Fruit fly (Drosophila melanogaster): Measurements from ENCODE around the gene ImpE1.

The ImpE1 gene

dm6 chr3L:8347346-8347745 lies 24.9 kb upstream of the ImpE1 start:
- no peak for TF ChIP-seq CG10348 (GFP tag; IDR thresholded peaks at IDR 0.05)
- no peak for TF ChIP-seq CG15710 (tag; optimal IDR thresholded peaks at IDR 0.05)
- TF ChIP-seq Pif1A (GFP tag; optimal IDR thresholded peaks at IDR 0.05): no peak
- TF ChIP-seq CG32121 (GFP tag; IDR thresholded peaks at IDR 0.05): no peak
- TF ChIP-seq CG9948 (tag; optimal IDR thresholded peaks at IDR 0.05): no peak
- TF ChIP-seq fd96Ca (GFP tag; IDR thresholded peaks at IDR 0.05): no peak
- no peak for TF ChIP-seq gl (tag; optimal IDR thresholded peaks at IDR 0.05)
- no peak for TF ChIP-seq CG13204 (GFP tag; optimal IDR thresholded peaks at IDR 0.05)
- no peak for TF ChIP-seq D1 (tag; optimal IDR thresholded peaks at IDR 0.05)
- TF ChIP-seq CG34367 (tag; optimal IDR thresholded peaks at IDR 0.05): no peak
- no peak for TF ChIP-seq CG4496 (GFP tag; IDR thresholded peaks at IDR 0.05)
- TF ChIP-seq Pif1B (GFP tag; optimal IDR thresholded peaks at IDR 0.05): no peak

- TF ChIP-seq Pif1B (GFP tag; optimal IDR thresholded peaks at IDR 0.05) (no peak), D1 (tag; optimal IDR thresholded peaks at IDR 0.05) (no peak), CG32121 (GFP tag; IDR thresholded peaks at IDR 0.05) (no peak), CG8159 (tag; optimal IDR thresholded peaks at IDR 0.05) (no peak), CG13204 (GFP tag; optimal IDR thresholded peaks at IDR 0.05) (no peak), CG15710 (tag; optimal IDR thresholded peaks at IDR 0.05) (no peak)
Measured at dm6 chr3L:8356196-8356595, 16.0 kb upstream of the ImpE1 start, which contains the start of gene Culd. Gene Culd, minus strand, starts transcription at chr3L:8356296.

- TF ChIP-seq EcR (GFP tag; optimal IDR thresholded peaks at IDR 0.05) (no peak), CG32121 (GFP tag; IDR thresholded peaks at IDR 0.05) (no peak), CG12605 (GFP tag; IDR thresholded peaks at IDR 0.05) (no peak), CG15710 (tag; optimal IDR thresholded peaks at IDR 0.05) (no peak), CG13204 (GFP tag; optimal IDR thresholded peaks at IDR 0.05) (no peak), CG14655 (GFP tag; optimal IDR thresholded peaks at IDR 0.05) (no peak), Ets98B (GFP tag; IDR thresholded peaks at IDR 0.05) (no peak), rn (GFP tag; IDR thresholded peaks at IDR 0.05) (no peak), CG8301 (tag; optimal IDR thresholded peaks at IDR 0.05) (no peak), fd96Ca (GFP tag; IDR thresholded peaks at IDR 0.05) (no peak), CG4496 (GFP tag; IDR thresholded peaks at IDR 0.05) (no peak), CG8159 (tag; optimal IDR thresholded peaks at IDR 0.05) (peak; percentile 73), Pif1A (GFP tag; optimal IDR thresholded peaks at IDR 0.05) (no peak), D1 (tag; optimal IDR thresholded peaks at IDR 0.05) (no peak), CG17806 (tag; optimal IDR thresholded peaks at IDR 0.05) (peak; percentile 53), Pif1B (GFP tag; optimal IDR thresholded peaks at IDR 0.05) (no peak), CG34367 (tag; optimal IDR thresholded peaks at IDR 0.05) (peak; percentile 43), CG10348 (GFP tag; IDR thresholded peaks at IDR 0.05) (no peak), CG9948 (tag; optimal IDR thresholded peaks at IDR 0.05) (no peak), Snoo (tag; optimal IDR thresholded peaks at IDR 0.05) (peak; percentile 55), gl (tag; optimal IDR thresholded peaks at IDR 0.05) (no peak)
Measured at dm6 chr3L:8358138-8358537, 14.1 kb upstream of the ImpE1 start.

dm6 chr3L:8358776-8359455 lies 13.3 kb upstream of the ImpE1 start:
- no peak for TF ChIP-seq CG14655 (GFP tag; optimal IDR thresholded peaks at IDR 0.05)
- peak; percentile 49; the same call in 1 of the 2 replicates for TF ChIP-seq CG12605 (GFP tag; IDR thresholded peaks at IDR 0.05)
- TF ChIP-seq CG34367 (tag; optimal IDR thresholded peaks at IDR 0.05): no peak

- TF ChIP-seq CG9948 (tag; optimal IDR thresholded peaks at IDR 0.05) (peak; percentile 36), CG17806 (tag; optimal IDR thresholded peaks at IDR 0.05) (peak; percentile 41), Pif1A (GFP tag; optimal IDR thresholded peaks at IDR 0.05) (peak; percentile 3), CG13204 (GFP tag; optimal IDR thresholded peaks at IDR 0.05) (peak; percentile 61), fd96Ca (GFP tag; IDR thresholded peaks at IDR 0.05) (peak; percentile 45; the same call in 1 of the 3 replicates), Pif1B (GFP tag; optimal IDR thresholded peaks at IDR 0.05) (no peak), CG15710 (tag; optimal IDR thresholded peaks at IDR 0.05) (peak; percentile 55), CG8159 (tag; optimal IDR thresholded peaks at IDR 0.05) (peak; percentile 52), Snoo (tag; optimal IDR thresholded peaks at IDR 0.05) (no peak), CG34367 (tag; optimal IDR thresholded peaks at IDR 0.05) (peak; percentile 63), CG12605 (GFP tag; IDR thresholded peaks at IDR 0.05) (peak; percentile 81), Ets98B (GFP tag; IDR thresholded peaks at IDR 0.05) (peak; percentile 26; the same call in 1 of the 2 replicates), CG10348 (GFP tag; IDR thresholded peaks at IDR 0.05) (no peak), gl (tag; optimal IDR thresholded peaks at IDR 0.05) (peak; percentile 84), CG8301 (tag; optimal IDR thresholded peaks at IDR 0.05) (peak; percentile 53), rn (GFP tag; IDR thresholded peaks at IDR 0.05) (0 out of 2 replicates have a peak, but pooled peaks have one; percentile 26), CG14655 (GFP tag; optimal IDR thresholded peaks at IDR 0.05) (peak; percentile 56), CG32121 (GFP tag; IDR thresholded peaks at IDR 0.05) (0 out of 2 replicates have a peak, but pooled peaks have one; percentile 10), CG4496 (GFP tag; IDR thresholded peaks at IDR 0.05) (peak; percentile 50; the same call in 1 of the 3 replicates), D1 (tag; optimal IDR thresholded peaks at IDR 0.05) (no peak), EcR (GFP tag; optimal IDR thresholded peaks at IDR 0.05) (no peak)
Measured at dm6 chr3L:8360063-8360642, 12.1 kb upstream of the ImpE1 start.

- no peak for TF ChIP-seq CG10348 (GFP tag; IDR thresholded peaks at IDR 0.05)
- TF ChIP-seq CG12605 (GFP tag; IDR thresholded peaks at IDR 0.05): peak; percentile 9; the same call in 1 of the 2 replicates
- no peak for TF ChIP-seq CG9948 (tag; optimal IDR thresholded peaks at IDR 0.05)
- no peak for TF ChIP-seq CG17806 (tag; optimal IDR thresholded peaks at IDR 0.05)
- no peak for TF ChIP-seq rn (GFP tag; IDR thresholded peaks at IDR 0.05)
- TF ChIP-seq Pif1A (GFP tag; optimal IDR thresholded peaks at IDR 0.05): no peak
- peak; percentile 13 for TF ChIP-seq Snoo (tag; optimal IDR thresholded peaks at IDR 0.05)
- TF ChIP-seq CG32121 (GFP tag; IDR thresholded peaks at IDR 0.05): no peak; the same call in 1 of the 2 replicates
- no peak for TF ChIP-seq Pif1B (GFP tag; optimal IDR thresholded peaks at IDR 0.05)
- no peak for TF ChIP-seq CG15710 (tag; optimal IDR thresholded peaks at IDR 0.05)
- peak; percentile 7 for TF ChIP-seq CG8301 (tag; optimal IDR thresholded peaks at IDR 0.05)
- peak; percentile 7; the same call in 1 of the 3 replicates for TF ChIP-seq CG4496 (GFP tag; IDR thresholded peaks at IDR 0.05)
- peak; percentile 29; the same call in 1 of the 2 replicates for TF ChIP-seq Ets98B (GFP tag; IDR thresholded peaks at IDR 0.05)
- no peak; the same call in 2 of the 3 replicates for TF ChIP-seq fd96Ca (GFP tag; IDR thresholded peaks at IDR 0.05)
- no peak for TF ChIP-seq gl (tag; optimal IDR thresholded peaks at IDR 0.05)
- no peak for TF ChIP-seq CG8159 (tag; optimal IDR thresholded peaks at IDR 0.05)
- no peak for TF ChIP-seq CG13204 (GFP tag; optimal IDR thresholded peaks at IDR 0.05)
- peak; percentile 17 for TF ChIP-seq EcR (GFP tag; optimal IDR thresholded peaks at IDR 0.05)
- TF ChIP-seq CG14655 (GFP tag; optimal IDR thresholded peaks at IDR 0.05): peak; percentile 15
- no peak for TF ChIP-seq CG34367 (tag; optimal IDR thresholded peaks at IDR 0.05)
- TF ChIP-seq D1 (tag; optimal IDR thresholded peaks at IDR 0.05): peak; percentile 50
Measured at dm6 chr3L:8360643-8361110, 11.5 kb upstream of the ImpE1 start, which contains the start of gene Idh. Gene Idh, minus strand, starts transcription at chr3L:8360906.
